Worm (Caenorhabditis elegans) whole organism, young adult: Measurements from ENCODE around the gene fbxb-103.

Experiments used
- B0019.2 ChIP-seq: fragments of 200-800 bp; sonication (Bioruptor generic); conservative IDR thresholded peaks from 2 replicates; pipeline ENCODE4 v1.3.6; 2022; ENCODE audit warnings: missing genetic modification reagents, missing genetic modification characterization, missing compliant biosample characterization
- B0261.1 ChIP-seq: sonication (generic microtip); optimal IDR thresholded peaks from 2 replicates; lab custom pipeline; 2016; ENCODE audit warnings: mild to moderate bottlenecking, missing genetic modification characterization, moderate library complexity, missing compliant biosample characterization
- C06A6.2 ChIP-seq: fragments of 200-800 bp; sonication (Bioruptor generic); conservative IDR thresholded peaks from 2 replicates; pipeline ENCODE4 v1.3.6; 2022; ENCODE audit warnings: missing genetic modification characterization, missing compliant biosample characterization
- F10E7.11 ChIP-seq: sonication (generic microtip); optimal IDR thresholded peaks from 2 replicates; lab custom pipeline; 2017; ENCODE audit warnings: mild to moderate bottlenecking, missing genetic modification characterization, moderate library complexity, missing compliant biosample characterization
- F33H1.4 ChIP-seq: fragments of 200-800 bp; sonication (Bioruptor generic); IDR thresholded peaks from 2 replicates; pipeline ENCODE4 v1.3.6; 2022; ENCODE audit warnings: missing genetic modification reagents, missing genetic modification characterization, missing compliant biosample characterization
- F37B4.10 ChIP-seq: fragments of 200-800 bp; sonication (Bioruptor generic); IDR thresholded peaks from 2 replicates; pipeline ENCODE4 v1.3.6; 2022; ENCODE audit warnings: missing genetic modification characterization, missing compliant biosample characterization
- F49E8.2 ChIP-seq: sonication (generic microtip); optimal IDR thresholded peaks from 3 replicates; lab custom pipeline; 2017; ENCODE audit warnings: missing genetic modification characterization, mild to moderate bottlenecking, missing compliant biosample characterization, antibody characterized with exemption, moderate library complexity; ENCODE audit not compliant: insufficient read depth
- T26A5.8 ChIP-seq: sonication (generic microtip); optimal IDR thresholded peaks from 2 replicates; lab custom pipeline; 2016; ENCODE audit warnings: missing genetic modification characterization, missing compliant biosample characterization
- ama-1 ChIP-seq, 3 experiments: fragments of 150-350 bp in 1 of 3; sonication (generic microtip) in 2 of 3; optimal IDR thresholded peaks; 2 replicates each; lab custom pipeline; 2014 to 2018; ENCODE audit warnings: missing biosample characterization in 2 of 3, missing genetic modification characterization in 2 of 3, missing genetic modification reagents in 2 of 3
- cebp-2 ChIP-seq: fragments of 200-800 bp; sonication (Bioruptor generic); IDR thresholded peaks from 2 replicates; pipeline ENCODE4 v1.3.6; 2022; ENCODE audit warnings: missing genetic modification characterization, missing compliant biosample characterization
- ceh-100 ChIP-seq: fragments of 200-800 bp; sonication (Bioruptor generic); IDR thresholded peaks from 2 replicates; pipeline ENCODE4 v1.3.6; 2022; ENCODE audit warnings: missing genetic modification reagents, missing genetic modification characterization, missing compliant biosample characterization
- ceh-40 ChIP-seq: fragments of 200-800 bp; sonication (Bioruptor generic); IDR thresholded peaks from 2 replicates; pipeline ENCODE4 v1.3.6; 2022; ENCODE audit warnings: missing genetic modification characterization, missing compliant biosample characterization
- dpff-1 ChIP-seq: sonication (generic microtip); optimal IDR thresholded peaks from 2 replicates; lab custom pipeline; 2017; ENCODE audit warnings: mild to moderate bottlenecking, missing genetic modification characterization, missing compliant biosample characterization
- efl-1 ChIP-seq: fragments of 150-350 bp; optimal IDR thresholded peaks from 2 replicates; lab custom pipeline; 2014; ENCODE audit warnings: missing biosample characterization, missing genetic modification reagents, missing genetic modification characterization
- ekl-4 ChIP-seq: fragments of 200-800 bp; sonication (Bioruptor generic); IDR thresholded peaks from 2 replicates; pipeline ENCODE4 v1.3.6; 2022; ENCODE audit warnings: missing genetic modification reagents, missing genetic modification characterization, missing compliant biosample characterization
- gei-17 ChIP-seq: fragments of 200-800 bp; sonication (Bioruptor generic); optimal IDR thresholded peaks from 2 replicates; lab custom pipeline; 2018; ENCODE audit warnings: mild to moderate bottlenecking, missing genetic modification characterization, missing compliant biosample characterization
- hmg-20 ChIP-seq: fragments of 200-800 bp; sonication (Bioruptor generic); IDR thresholded peaks from 2 replicates; pipeline ENCODE4 v1.3.6; 2022; ENCODE audit warnings: missing genetic modification reagents, missing genetic modification characterization, missing compliant biosample characterization
- hsf-1 ChIP-seq: fragments of 200-800 bp; sonication (Bioruptor generic); IDR thresholded peaks from 2 replicates; pipeline ENCODE4 v1.3.6; 2022; ENCODE audit warnings: missing genetic modification reagents, missing genetic modification characterization, missing compliant biosample characterization
- lin-26 ChIP-seq: fragments of 200-800 bp; sonication (Bioruptor generic); IDR thresholded peaks from 2 replicates; pipeline ENCODE4 v1.3.6; 2022; ENCODE audit warnings: missing genetic modification reagents, missing genetic modification characterization, missing compliant biosample characterization
- lsl-1 ChIP-seq: fragments of 200-800 bp; sonication (Bioruptor generic); optimal IDR thresholded peaks from 2 replicates; lab custom pipeline; 2018; ENCODE audit warnings: mild to moderate bottlenecking, missing genetic modification characterization, moderate library complexity, missing compliant biosample characterization
- lsy-27 ChIP-seq: sonication (generic microtip); optimal IDR thresholded peaks from 2 replicates; lab custom pipeline; 2017; ENCODE audit warnings: missing genetic modification characterization, mild to moderate bottlenecking, missing compliant biosample characterization, antibody characterized with exemption, missing genotype, borderline replicate concordance; ENCODE audit not compliant: insufficient read depth
- madf-3 ChIP-seq: fragments of 200-800 bp; sonication (Bioruptor generic); IDR thresholded peaks from 2 replicates; pipeline ENCODE4 v1.3.6; 2022; ENCODE audit warnings: missing genetic modification reagents, missing genetic modification characterization, missing compliant biosample characterization
- madf-6 ChIP-seq: fragments of 200-800 bp; sonication (Bioruptor generic); IDR thresholded peaks from 2 replicates; pipeline ENCODE4 v1.3.6; 2022; ENCODE audit warnings: missing genetic modification reagents, missing genetic modification characterization, missing compliant biosample characterization
- madf-8 ChIP-seq: fragments of 200-800 bp; sonication (Bioruptor generic); conservative IDR thresholded peaks from 2 replicates; pipeline ENCODE4 v1.3.6; 2022; ENCODE audit warnings: missing genetic modification reagents, missing genetic modification characterization, missing compliant biosample characterization
- mel-28 ChIP-seq: sonication (generic microtip); optimal IDR thresholded peaks from 2 replicates; lab custom pipeline; 2016; ENCODE audit warnings: borderline replicate concordance, mild to moderate bottlenecking, missing genetic modification characterization, missing compliant biosample characterization
- nfya-2 ChIP-seq: fragments of 200-800 bp; sonication (Bioruptor generic); IDR thresholded peaks from 2 replicates; pipeline ENCODE4 v1.3.6; 2022; ENCODE audit warnings: missing genetic modification reagents, missing genetic modification characterization, missing compliant biosample characterization
- nfyb-1 ChIP-seq: fragments of 200-800 bp; sonication (Bioruptor generic); IDR thresholded peaks from 2 replicates; pipeline ENCODE4 v1.3.6; 2022; ENCODE audit warnings: missing genetic modification reagents, missing genetic modification characterization, missing compliant biosample characterization
- rpc-1 ChIP-seq, 2 experiments: fragments of 150-350 bp in 1 of 2; sonication (generic microtip) in 1 of 2; optimal IDR thresholded peaks; 2 replicates each; lab custom pipeline; 2014 to 2018; ENCODE audit warnings: missing biosample characterization in 1 of 2, missing genetic modification characterization in 1 of 2, missing genetic modification reagents in 1 of 2, missing genotype in 1 of 2
- snpc-1.1 ChIP-seq: sonication (generic microtip); optimal IDR thresholded peaks from 2 replicates; lab custom pipeline; 2017; ENCODE audit warnings: missing genetic modification characterization, mild to moderate bottlenecking, missing compliant biosample characterization, antibody characterized with exemption, moderate library complexity, missing genotype, missing genetic modification reagents; ENCODE audit not compliant: insufficient read depth
- snpc-1.3 ChIP-seq: sonication (generic microtip); optimal IDR thresholded peaks from 2 replicates; lab custom pipeline; 2017; ENCODE audit warnings: missing genetic modification characterization, mild to moderate bottlenecking, missing compliant biosample characterization, antibody characterized with exemption, moderate library complexity, missing genotype, missing genetic modification reagents; ENCODE audit not compliant: insufficient read depth
- snpc-4 ChIP-seq, 5 experiments: fragments of 150-350 bp in 1 of 5; sonication (generic microtip) in 4 of 5; optimal IDR thresholded peaks; 2 replicates each; lab custom pipeline; 2014 to 2018; ENCODE audit warnings: missing genetic modification characterization in 5 of 5, missing biosample characterization in 3 of 5, antibody characterized with exemption in 2 of 5, mild to moderate bottlenecking in 2 of 5, missing compliant biosample characterization in 2 of 5, missing genotype in 2 of 5, moderate library complexity in 2 of 5, missing genetic modification reagents in 1 of 5
- unc-130 ChIP-seq: sonication (generic microtip); optimal IDR thresholded peaks from 2 replicates; lab custom pipeline; 2016; ENCODE audit warnings: missing genetic modification reagents, missing genetic modification characterization, missing compliant biosample characterization
- xnd-1 ChIP-seq: sonication (generic microtip); optimal IDR thresholded peaks from 2 replicates; lab custom pipeline; 2016; ENCODE audit warnings: missing genotype, missing genetic modification reagents, missing genetic modification characterization, missing compliant biosample characterization
- ztf-25 ChIP-seq: fragments of 200-800 bp; sonication (Bioruptor generic); IDR thresholded peaks from 2 replicates; pipeline ENCODE4 v1.3.6; 2022; ENCODE audit warnings: missing genetic modification reagents, missing genetic modification characterization, missing compliant biosample characterization

The fbxb-103 gene

ce11 chrII:3931825-3932224, 24.9 kb downstream of the fbxb-103 start (continued):
- no peak for TF ChIP-seq ztf-25
- no peak for TF ChIP-seq lsy-27 (tag; lab: Kevin White, UChicago)
- no peak for TF ChIP-seq madf-8
- no peak for TF ChIP-seq T26A5.8 (tag; lab: Kevin White, UChicago)
- no peak for TF ChIP-seq hmg-20 (GFP tag; lab: Robert Waterston, UW)
- TF ChIP-seq nfyb-1 (GFP tag; lab: Robert Waterston, UW): no peak
- peak; percentile 54 for TF ChIP-seq unc-130 (GFP tag; lab: Kevin White, UChicago)
- peak; percentile 2 for TF ChIP-seq F49E8.2 (tag; lab: Kevin White, UChicago)
- peak; percentile 86 for TF ChIP-seq ekl-4 (GFP tag; lab: Robert Waterston, UW)
- TF ChIP-seq ceh-40 (GFP tag; lab: Robert Waterston, UW): 0 out of 2 replicates have a peak, but pooled peaks have one; percentile 15
- no peak for TF ChIP-seq C06A6.2 (GFP tag; lab: Robert Waterston, UW)
- TF ChIP-seq ama-1 (optimal IDR thresholded peaks at IDR 0.05; lab: Kevin White, UChicago): no peak
- peak in 1 of 2 experiments; percentile 61 for TF ChIP-seq ama-1 (GFP tag; optimal IDR thresholded peaks at IDR 0.05; lab: Kevin White, UChicago)
- TF ChIP-seq cebp-2 (GFP tag; lab: Robert Waterston, UW): no peak
- TF ChIP-seq ceh-100 (GFP tag; lab: Robert Waterston, UW): 0 out of 2 replicates have a peak, but pooled peaks have one; percentile 23
- no peak for TF ChIP-seq dpff-1 (tag; lab: Kevin White, UChicago)
- peak; percentile 43; the same call in 1 of the 2 replicates for TF ChIP-seq lin-26 (GFP tag; lab: Robert Waterston, UW)
- 0 out of 2 replicates have a peak, but pooled peaks have one; percentile 52 for TF ChIP-seq madf-3 (GFP tag; lab: Robert Waterston, UW)
- TF ChIP-seq B0261.1 (tag; lab: Kevin White, UChicago): no peak
- peak; percentile 2 for TF ChIP-seq snpc-1.1

ce11 chrII:3933640-3934039, 26.7 kb downstream of the fbxb-103 start, which contains the start of gene Y14H12B.2:
Gene Y14H12B.2 (minus strand): TSS chrII:3933740.
- TF ChIP-seq mel-28 (no peak), rpc-1 (optimal IDR thresholded peaks at IDR 0.05; lab: Kevin White, UChicago) (no peak), rpc-1 (tag; optimal IDR thresholded peaks at IDR 0.05; lab: Kevin White, UChicago) (no peak), B0019.2 (GFP tag; lab: Robert Waterston, UW) (no peak), nfya-2 (GFP tag; lab: Robert Waterston, UW) (no peak)
- TF ChIP-seq, all 124 proteins: peak for 0

ce11 chrII:3934085-3934484, 27.1 kb downstream of the fbxb-103 start, which contains the start of gene Y14H12B.1:
Gene Y14H12B.1 (plus strand): TSS chrII:3934447.
- TF ChIP-seq snpc-4 (GFP tag; optimal IDR thresholded peaks at IDR 0.05; lab: Kevin White, UChicago) (no peak), snpc-4 (tag; optimal IDR thresholded peaks at IDR 0.05; lab: Kevin White, UChicago) (no peak), F33H1.4 (GFP tag; lab: Robert Waterston, UW) (peak; percentile 88), xnd-1 (peak; percentile 74), madf-6 (GFP tag; lab: Robert Waterston, UW) (peak; percentile 82), hsf-1 (no peak), F10E7.11 (tag; lab: Kevin White, UChicago) (no peak), gei-17 (GFP tag; lab: Kevin White, UChicago) (no peak), F37B4.10 (GFP tag; lab: Robert Waterston, UW) (no peak), snpc-1.3 (tag; lab: Kevin White, UChicago) (no peak), madf-8 (peak; percentile 72), lsl-1 (GFP tag; lab: Kevin White, UChicago) (peak; percentile 84), efl-1 (GFP tag; lab: Kevin White, UChicago) (peak; percentile 17)
